Worm (Caenorhabditis elegans): ENCODE results near the gene C08F1.6.

Gene C08F1.6

ce11 chrII:1819944-1820570, 32.1 kb upstream of the C08F1.6 start, which contains the start of gene fbxc-19 (continued):
- peak; percentile 34 for TF ChIP-seq swsn-7 (tag; optimal IDR thresholded peaks at IDR 0.05)
- TF ChIP-seq ztf-4 (tag; optimal IDR thresholded peaks at IDR 0.05): no peak

ce11 chrII:1818300-1818699, 30.3 kb upstream of the C08F1.6 start, which contains the start of gene fbxb-10:
fbxb-10 (minus strand) TSS chrII:1818400.
- no peak for TF ChIP-seq elt-2 (tag; optimal IDR thresholded peaks at IDR 0.05)

ce11 chrII:1816053-1816452, 28.1 kb upstream of the C08F1.6 start:
- TF ChIP-seq dpl-1 (GFP tag; optimal IDR thresholded peaks at IDR 0.05) (no peak), efl-1 (optimal IDR thresholded peaks at IDR 0.05) (no peak), efl-1 (GFP tag; optimal IDR thresholded peaks at IDR 0.05 in 1 of 2) (peak in 1 of 2 experiments; percentile 86), fkh-8 (tag; optimal IDR thresholded peaks at IDR 0.05) (no peak), sox-4 (tag; optimal IDR thresholded peaks at IDR 0.05) (no peak)

ce11 chrII:1808217-1808616, 20.2 kb upstream of the C08F1.6 start, which contains the start of gene C08F1.8:
C08F1.8 (minus strand) TSS chrII:1808317.
- TF ChIP-seq grh-1 (GFP tag; IDR thresholded peaks at IDR 0.05) (no peak), Y116A8C.19 (tag; optimal IDR thresholded peaks at IDR 0.05; ENCODE audit: borderline replicate concordance) (no peak), aha-1 (tag; optimal IDR thresholded peaks at IDR 0.05) (no peak), zag-1 (tag; optimal IDR thresholded peaks at IDR 0.05) (no peak), mdl-1 (tag; optimal IDR thresholded peaks at IDR 0.05) (no peak), ceh-82 (tag; optimal IDR thresholded peaks at IDR 0.05) (no peak), dsc-1 (tag; optimal IDR thresholded peaks at IDR 0.05) (peak; percentile 4), nhr-28 (tag; optimal IDR thresholded peaks at IDR 0.05) (no peak), unc-86 (tag; optimal IDR thresholded peaks at IDR 0.05) (peak; percentile 52), nhr-19 (GFP tag; conservative IDR thresholded peaks at IDR 0.05) (no peak), fkh-8 (tag; optimal IDR thresholded peaks at IDR 0.05) (peak; percentile 24), ceh-90 (tag; optimal IDR thresholded peaks at IDR 0.05) (no peak), unc-130 (tag; optimal IDR thresholded peaks at IDR 0.05) (no peak), rnt-1 (tag; optimal IDR thresholded peaks at IDR 0.05) (no peak), F16B12.6 (tag; optimal IDR thresholded peaks at IDR 0.05) (peak; percentile 31), swsn-7 (tag; optimal IDR thresholded peaks at IDR 0.05) (no peak), nhr-71 (tag; optimal IDR thresholded peaks at IDR 0.05) (no peak), vab-15 (tag; optimal IDR thresholded peaks at IDR 0.05) (no peak), sptf-1 (tag; optimal IDR thresholded peaks at IDR 0.05) (no peak), lin-35 (GFP tag; optimal IDR thresholded peaks at IDR 0.05) (peak in 1 of 2 experiments; percentile 8), lin-14 (GFP tag; optimal IDR thresholded peaks at IDR 0.05) (peak; percentile 29), dpl-1 (GFP tag; optimal IDR thresholded peaks at IDR 0.05) (peak in 1 of 3 experiments; percentile 37), efl-1 (optimal IDR thresholded peaks at IDR 0.05) (peak; percentile 4 to 38), efl-1 (GFP tag; optimal IDR thresholded peaks at IDR 0.05 in 1 of 2) (peak in 1 of 2 experiments; percentile 29)

- TF ChIP-seq lsy-2 (tag; optimal IDR thresholded peaks at IDR 0.05) (no peak), skn-1 (tag; optimal IDR thresholded peaks at IDR 0.05) (no peak), C34B4.2 (tag; optimal IDR thresholded peaks at IDR 0.05) (no peak), nhr-90 (tag; optimal IDR thresholded peaks at IDR 0.05; ENCODE audit: poor library complexity) (no peak), unc-86 (tag; optimal IDR thresholded peaks at IDR 0.05) (no peak), ztf-4 (tag; optimal IDR thresholded peaks at IDR 0.05) (no peak), unc-62 (GFP tag; optimal IDR thresholded peaks at IDR 0.05) (no peak), zag-1 (tag; optimal IDR thresholded peaks at IDR 0.05) (no peak), mab-9 (GFP tag; IDR thresholded peaks at IDR 0.05) (no peak), ceh-82 (tag; optimal IDR thresholded peaks at IDR 0.05) (no peak), snu-23 (GFP tag; optimal IDR thresholded peaks at IDR 0.05) (no peak), mep-1 (tag; optimal IDR thresholded peaks at IDR 0.05) (no peak), mef-2 (tag; optimal IDR thresholded peaks at IDR 0.05) (no peak), nhr-19 (GFP tag; conservative IDR thresholded peaks at IDR 0.05) (no peak), ceh-88 (GFP tag; IDR thresholded peaks at IDR 0.05) (no peak), grh-1 (GFP tag; IDR thresholded peaks at IDR 0.05) (no peak), isw-1 (GFP tag; IDR thresholded peaks at IDR 0.05) (no peak)
These were observed 18.4 kb upstream of the C08F1.6 start, which contains the start of gene C08F1.12 for ce11 chrII:1806358-1806757. C08F1.12 (minus strand) TSS chrII:1806458.

Data from whole organism, L1 larva.